Worm (Caenorhabditis elegans): Measurements from ENCODE around the gene DH11.2.
A peak's percentile ranks its signal among the peaks of the same experiment; 100 is the strongest.

Gene DH11.2

DNA sequence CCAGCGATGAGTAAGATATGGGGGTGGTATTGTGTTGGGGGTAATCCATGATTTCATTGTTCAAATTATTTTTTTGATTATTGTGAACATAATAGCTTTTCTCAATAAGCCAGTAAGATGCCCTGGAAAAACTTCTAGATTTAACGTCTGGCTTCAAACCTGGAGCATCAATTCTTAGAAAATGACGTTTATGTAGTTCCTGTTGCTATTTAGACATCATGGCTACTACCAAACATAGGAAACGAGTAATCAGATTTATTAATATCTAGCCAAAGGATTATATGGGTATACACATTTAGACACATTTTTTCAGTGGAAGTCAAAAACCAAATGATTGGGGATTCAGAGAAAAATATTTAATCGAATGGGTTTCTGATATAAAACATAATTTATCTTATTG is 46.9 kb downstream of the DH11.2 start:
- TF ChIP-seq fkh-10 (GFP tag; optimal IDR thresholded peaks at IDR 0.05): no peak
- TF ChIP-seq egl-27 (tag; optimal IDR thresholded peaks at IDR 0.05): no peak
- TF ChIP-seq set-16 (GFP tag; IDR thresholded peaks at IDR 0.05): no peak
- TF ChIP-seq nhr-11 (tag; optimal IDR thresholded peaks at IDR 0.05): peak; percentile 9

DNA sequence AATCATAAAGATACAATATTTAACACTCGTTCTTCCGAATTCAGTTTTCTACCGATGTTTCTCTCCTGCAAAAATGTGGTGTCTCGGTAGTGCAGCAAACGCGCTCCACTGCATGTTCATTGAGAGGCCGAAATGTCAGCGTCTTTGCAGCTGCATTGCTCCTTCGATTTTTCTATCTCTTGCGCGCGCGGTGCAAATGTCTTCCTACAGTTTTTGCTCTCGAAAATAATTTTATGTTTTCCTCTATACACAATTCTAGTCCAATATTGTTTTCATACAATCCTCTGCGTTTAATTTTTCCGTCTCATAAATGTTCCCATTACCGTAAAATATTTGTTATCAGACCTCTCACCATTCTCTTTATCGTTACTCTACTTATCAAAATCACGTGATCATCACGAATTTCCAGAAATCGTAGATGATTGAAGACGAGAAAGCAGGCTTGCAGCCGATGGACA is 49.7 kb downstream of the DH11.2 start, which contains the start of gene ufd-2:
Gene ufd-2 (plus strand): TSS at position 408 of the 458 bp plus-strand sequence.
- TF ChIP-seq F10B5.3 (tag; optimal IDR thresholded peaks at IDR 0.05): no peak
- TF ChIP-seq pqm-1 (tag; optimal IDR thresholded peaks at IDR 0.05): peak; percentile 45
- TF ChIP-seq attf-4 (tag; optimal IDR thresholded peaks at IDR 0.05): no peak
- no peak for TF ChIP-seq duxl-1 (tag; optimal IDR thresholded peaks at IDR 0.05; ENCODE audit: poor library complexity)
- no peak for TF ChIP-seq daf-19 (GFP tag; conservative IDR thresholded peaks at IDR 0.05)
- peak; percentile 26 for TF ChIP-seq nhr-6 (tag; optimal IDR thresholded peaks at IDR 0.05)
- peak; percentile 50; the same call in 1 of the 2 replicates for TF ChIP-seq pha-4 (GFP tag; IDR thresholded peaks at IDR 0.05)
- TF ChIP-seq pha-4 (tag; optimal IDR thresholded peaks at IDR 0.05): peak; percentile 57
- TF ChIP-seq ceh-20 (GFP tag; IDR thresholded peaks at IDR 0.05): no peak
- TF ChIP-seq daf-16 (GFP tag; optimal IDR thresholded peaks at IDR 0.05): no peak
- peak; percentile 64 for TF ChIP-seq daf-16 (tag; optimal IDR thresholded peaks at IDR 0.05)
- TF ChIP-seq nhr-111 (GFP tag; optimal IDR thresholded peaks at IDR 0.05): no peak
- no peak for TF ChIP-seq madf-5 (GFP tag; IDR thresholded peaks at IDR 0.05)
- peak; percentile 80 for TF ChIP-seq lin-13 (GFP tag; optimal IDR thresholded peaks at IDR 0.05)
- TF ChIP-seq nhr-25 (tag; optimal IDR thresholded peaks at IDR 0.05; ENCODE audit: borderline replicate concordance, insufficient read depth): peak; percentile 31
- TF ChIP-seq mxl-2 (GFP tag; conservative IDR thresholded peaks at IDR 0.05): no peak
- TF ChIP-seq aha-1 (tag): peak; percentile 2
- TF ChIP-seq mxl-3 (GFP tag; optimal IDR thresholded peaks at IDR 0.05): peak; percentile 69
- no peak for TF ChIP-seq snpc-4 (tag; optimal IDR thresholded peaks at IDR 0.05)
- TF ChIP-seq fos-1 (tag; optimal IDR thresholded peaks at IDR 0.05): no peak
- TF ChIP-seq dmd-8 (GFP tag; IDR thresholded peaks at IDR 0.05): no peak
- TF ChIP-seq nhr-237 (tag; optimal IDR thresholded peaks at IDR 0.05): no peak
- TF ChIP-seq egl-27 (tag; optimal IDR thresholded peaks at IDR 0.05): no peak
- no peak for TF ChIP-seq snpc-1.2 (GFP tag; IDR thresholded peaks at IDR 0.05)
- TF ChIP-seq dve-1 (tag; optimal IDR thresholded peaks at IDR 0.05; ENCODE audit: insufficient read depth): peak; percentile 45
- TF ChIP-seq ztf-11 (tag; optimal IDR thresholded peaks at IDR 0.05): no peak
- no peak for TF ChIP-seq F26F4.8 (GFP tag; conservative IDR thresholded peaks at IDR 0.05)
- TF ChIP-seq set-16 (GFP tag; IDR thresholded peaks at IDR 0.05): no peak
- peak; percentile 10 for TF ChIP-seq fkh-10 (GFP tag; optimal IDR thresholded peaks at IDR 0.05)
- no peak for TF ChIP-seq D1046.2 (GFP tag; IDR thresholded peaks at IDR 0.05)
- TF ChIP-seq nhr-76 (tag; optimal IDR thresholded peaks at IDR 0.05): no peak
- no peak for TF ChIP-seq zip-11 (GFP tag; IDR thresholded peaks at IDR 0.05)
- no peak for TF ChIP-seq lir-3 (tag; optimal IDR thresholded peaks at IDR 0.05)
- TF ChIP-seq lin-29 (GFP tag; IDR thresholded peaks at IDR 0.05): no peak
- no peak for TF ChIP-seq ZK546.5 (tag; optimal IDR thresholded peaks at IDR 0.05)
- TF ChIP-seq lsy-2 (tag; optimal IDR thresholded peaks at IDR 0.05): peak; percentile 10 to 76
- TF ChIP-seq daf-8 (GFP tag; IDR thresholded peaks at IDR 0.05): no peak
- no peak for TF ChIP-seq lin-1 (GFP tag; IDR thresholded peaks at IDR 0.05)
- TF ChIP-seq dmd-6 (GFP tag; IDR thresholded peaks at IDR 0.05): no peak; the same call in 1 of the 2 replicates
- TF ChIP-seq egl-43 (GFP tag; IDR thresholded peaks at IDR 0.05): no peak
- TF ChIP-seq hlh-11 (tag; optimal IDR thresholded peaks at IDR 0.05): peak; percentile 47
- no peak for TF ChIP-seq cey-2 (tag; optimal IDR thresholded peaks at IDR 0.05; ENCODE audit: borderline replicate concordance, insufficient read depth)
- TF ChIP-seq lin-39 (tag; optimal IDR thresholded peaks at IDR 0.05): no peak
- no peak for TF ChIP-seq aly-2 (tag; optimal IDR thresholded peaks at IDR 0.05)
- peak; percentile 80 for TF ChIP-seq nhr-77 (tag; optimal IDR thresholded peaks at IDR 0.05)
- TF ChIP-seq zfp-2 (tag; optimal IDR thresholded peaks at IDR 0.05): no peak
- TF ChIP-seq ceh-28 (tag; optimal IDR thresholded peaks at IDR 0.05): no peak
- TF ChIP-seq jun-1 (tag; optimal IDR thresholded peaks at IDR 0.05): no peak
- TF ChIP-seq lin-15B (tag; optimal IDR thresholded peaks at IDR 0.05): no peak
